Worm (Caenorhabditis elegans): Measurements from ENCODE around the gene atg-4.2.

atg-4.2 gene

ce11 chrIV:11645354-11645753, 22.5 kb upstream of the atg-4.2 start:
- TF ChIP-seq zag-1 (tag; optimal IDR thresholded peaks at IDR 0.05) (no peak), tbx-2 (tag; optimal IDR thresholded peaks at IDR 0.05) (no peak), ets-5 (GFP tag; IDR thresholded peaks at IDR 0.05) (no peak), mef-2 (tag; optimal IDR thresholded peaks at IDR 0.05) (no peak), sptf-1 (tag; optimal IDR thresholded peaks at IDR 0.05) (no peak), ztf-4 (tag; optimal IDR thresholded peaks at IDR 0.05) (peak; percentile 10), vab-15 (tag; optimal IDR thresholded peaks at IDR 0.05) (no peak), snu-23 (GFP tag; optimal IDR thresholded peaks at IDR 0.05) (peak; percentile 27), lin-14 (GFP tag; optimal IDR thresholded peaks at IDR 0.05) (peak; percentile 67), Y116A8C.19 (tag; optimal IDR thresholded peaks at IDR 0.05; ENCODE audit: borderline replicate concordance) (no peak), pax-3 (tag; optimal IDR thresholded peaks at IDR 0.05) (no peak), alr-1 (tag; optimal IDR thresholded peaks at IDR 0.05; ENCODE audit: borderline replicate concordance) (no peak), hlh-17 (GFP tag; optimal IDR thresholded peaks at IDR 0.05; ENCODE audit: borderline replicate concordance) (no peak), lin-13 (GFP tag; optimal IDR thresholded peaks at IDR 0.05) (no peak), swsn-7 (tag; optimal IDR thresholded peaks at IDR 0.05) (no peak), nhr-20 (tag; optimal IDR thresholded peaks at IDR 0.05) (peak; percentile 23), fos-1 (tag; optimal IDR thresholded peaks at IDR 0.05) (no peak), mab-9 (GFP tag; IDR thresholded peaks at IDR 0.05) (no peak), lin-39 (tag; optimal IDR thresholded peaks at IDR 0.05) (no peak), nhr-77 (tag; optimal IDR thresholded peaks at IDR 0.05) (no peak), nhr-71 (tag; optimal IDR thresholded peaks at IDR 0.05) (peak; percentile 34), ztf-11 (tag; optimal IDR thresholded peaks at IDR 0.05) (no peak), elt-2 (tag; optimal IDR thresholded peaks at IDR 0.05) (peak; percentile 8), aha-1 (tag; optimal IDR thresholded peaks at IDR 0.05) (no peak), egl-13 (tag; optimal IDR thresholded peaks at IDR 0.05) (no peak), ceh-63 (GFP tag; optimal IDR thresholded peaks at IDR 0.05) (no peak), jun-1 (tag; optimal IDR thresholded peaks at IDR 0.05) (no peak), pag-3 (tag; optimal IDR thresholded peaks at IDR 0.05; ENCODE audit: borderline replicate concordance, insufficient read depth) (no peak), ceh-8 (GFP tag; optimal IDR thresholded peaks at IDR 0.05) (no peak), unc-98 (GFP tag; IDR thresholded peaks at IDR 0.05) (no peak), rnt-1 (tag; optimal IDR thresholded peaks at IDR 0.05) (no peak), efl-1 (optimal IDR thresholded peaks at IDR 0.05) (no peak), efl-1 (GFP tag; optimal IDR thresholded peaks at IDR 0.05 in 1 of 2) (no peak), isw-1 (GFP tag; IDR thresholded peaks at IDR 0.05) (no peak), snpc-4 (tag; optimal IDR thresholded peaks at IDR 0.05) (no peak), lsy-2 (tag; optimal IDR thresholded peaks at IDR 0.05) (peak in 1 of 2 experiments; percentile 25), fkh-4 (tag; optimal IDR thresholded peaks at IDR 0.05; ENCODE audit: borderline replicate concordance) (no peak), C34B4.2 (tag; optimal IDR thresholded peaks at IDR 0.05) (no peak), C04F5.9 (tag; optimal IDR thresholded peaks at IDR 0.05) (no peak), C16A3.4 (tag; optimal IDR thresholded peaks at IDR 0.05) (no peak), unc-130 (tag; optimal IDR thresholded peaks at IDR 0.05) (peak; percentile 21)

ce11 chrIV:11646908-11647307, 20.9 kb upstream of the atg-4.2 start:
- peak; percentile 40 for TF ChIP-seq lin-14 (GFP tag; optimal IDR thresholded peaks at IDR 0.05)
- no peak for TF ChIP-seq xbp-1 (tag; optimal IDR thresholded peaks at IDR 0.05)
- no peak for TF ChIP-seq ets-5 (GFP tag; IDR thresholded peaks at IDR 0.05)
- no peak for TF ChIP-seq snpc-4 (tag; optimal IDR thresholded peaks at IDR 0.05)
- TF ChIP-seq nhr-20 (tag; optimal IDR thresholded peaks at IDR 0.05), result peak; percentile 1
- TF ChIP-seq C16A3.4 (tag; optimal IDR thresholded peaks at IDR 0.05), result no peak
- TF ChIP-seq nhr-19 (GFP tag; conservative IDR thresholded peaks at IDR 0.05), result peak; percentile 34
- TF ChIP-seq sptf-1 (tag; optimal IDR thresholded peaks at IDR 0.05), result no peak
- TF ChIP-seq ztf-11 (tag; optimal IDR thresholded peaks at IDR 0.05), result no peak
- TF ChIP-seq grh-1 (GFP tag; IDR thresholded peaks at IDR 0.05), result no peak
- TF ChIP-seq ces-1 (GFP tag; optimal IDR thresholded peaks at IDR 0.05), result no peak
- no peak for TF ChIP-seq elt-2 (tag; optimal IDR thresholded peaks at IDR 0.05)
- no peak for TF ChIP-seq lin-35 (GFP tag; optimal IDR thresholded peaks at IDR 0.05)
- peak; percentile 1 for TF ChIP-seq unc-130 (tag; optimal IDR thresholded peaks at IDR 0.05)
- no peak for TF ChIP-seq nhr-12 (tag; optimal IDR thresholded peaks at IDR 0.05)
- no peak for TF ChIP-seq nhr-237 (tag; optimal IDR thresholded peaks at IDR 0.05)
- no peak for TF ChIP-seq C34B4.2 (tag; optimal IDR thresholded peaks at IDR 0.05)
- TF ChIP-seq pag-3 (tag; optimal IDR thresholded peaks at IDR 0.05; ENCODE audit: borderline replicate concordance, insufficient read depth), result no peak
- no peak for TF ChIP-seq irx-1 (tag; optimal IDR thresholded peaks at IDR 0.05)
- TF ChIP-seq lsy-2 (tag; optimal IDR thresholded peaks at IDR 0.05), result peak in 1 of 2 experiments; percentile 35
- TF ChIP-seq unc-30 (tag; optimal IDR thresholded peaks at IDR 0.05), result no peak
- no peak for TF ChIP-seq fkh-4 (tag; optimal IDR thresholded peaks at IDR 0.05; ENCODE audit: borderline replicate concordance)
- no peak for TF ChIP-seq mep-1 (tag; optimal IDR thresholded peaks at IDR 0.05)
- no peak for TF ChIP-seq alr-1 (tag; optimal IDR thresholded peaks at IDR 0.05; ENCODE audit: borderline replicate concordance)
- no peak for TF ChIP-seq jun-1 (tag; optimal IDR thresholded peaks at IDR 0.05)

Measured in whole organism, L1 larva.